Fruit fly (Drosophila melanogaster): Measurements from ENCODE around the gene lz.

The lz gene

dm6 chrX:9350309-9350708, 65.9 kb downstream of the lz start (continued):
- TF ChIP-seq CG2875 (GFP tag; optimal IDR thresholded peaks at IDR 0.05) (no peak), Six4 (GFP tag; optimal IDR thresholded peaks at IDR 0.05) (peak; percentile 11), nerfin-1 (tag; optimal IDR thresholded peaks at IDR 0.05) (no peak), vvl (GFP tag; IDR thresholded peaks at IDR 0.05) (peak; percentile 40; the same call in 1 of the 2 replicates), gsb-n (tag; optimal IDR thresholded peaks at IDR 0.05) (peak; percentile 27), CG3726 (GFP tag; IDR thresholded peaks at IDR 0.05) (no peak), CG6765 (GFP tag; optimal IDR thresholded peaks at IDR 0.05) (no peak), NfI (GFP tag; optimal IDR thresholded peaks at IDR 0.05) (peak; percentile 6), Meics (GFP tag; optimal IDR thresholded peaks at IDR 0.05) (peak; percentile 64), oc (tag; optimal IDR thresholded peaks at IDR 0.05) (peak; percentile 5), az2 (GFP tag; optimal IDR thresholded peaks at IDR 0.05) (peak; percentile 4), CG10431 (GFP tag; optimal IDR thresholded peaks at IDR 0.05) (no peak), unpg (GFP tag; optimal IDR thresholded peaks at IDR 0.05) (peak; percentile 61), Jarid2 (GFP tag; optimal IDR thresholded peaks at IDR 0.05) (no peak), Rfx (GFP tag; IDR thresholded peaks at IDR 0.05) (peak; percentile 37), bigmax (GFP tag; optimal IDR thresholded peaks at IDR 0.05) (no peak), CG15514 (GFP tag; optimal IDR thresholded peaks at IDR 0.05) (peak; percentile 1), CG17359 (tag; optimal IDR thresholded peaks at IDR 0.05) (peak; percentile 53), CG9932 (GFP tag; IDR thresholded peaks at IDR 0.05) (peak; percentile 35; the same call in 1 of the 2 replicates), CG17361 (GFP tag; IDR thresholded peaks at IDR 0.05) (peak; percentile 32; the same call in 1 of the 3 replicates), Ada2b (GFP tag; IDR thresholded peaks at IDR 0.05) (peak; percentile 49; the same call in 1 of the 2 replicates), ERR (GFP tag; optimal IDR thresholded peaks at IDR 0.05) (no peak), phol (tag; optimal IDR thresholded peaks at IDR 0.05) (peak; percentile 44), trem (tag; optimal IDR thresholded peaks at IDR 0.05) (peak; percentile 17), CG10267 (tag; optimal IDR thresholded peaks at IDR 0.05) (peak; percentile 56), unc-4 (GFP tag; IDR thresholded peaks at IDR 0.05; ENCODE audit: partially characterized antibody) (no peak), usp (GFP tag; optimal IDR thresholded peaks at IDR 0.05) (no peak), lola (GFP tag; optimal IDR thresholded peaks at IDR 0.05) (peak in 1 of 3 experiments; percentile 17), CG8281 (tag; optimal IDR thresholded peaks at IDR 0.05) (no peak), Xbp1 (GFP tag; optimal IDR thresholded peaks at IDR 0.05) (peak; percentile 17), CG13424 (tag; optimal IDR thresholded peaks at IDR 0.05) (peak; percentile 67), ci (GFP tag; IDR thresholded peaks at IDR 0.05) (peak; percentile 34; the same call in 1 of the 3 replicates), E2f2 (GFP tag; IDR thresholded peaks at IDR 0.05) (peak; percentile 20; the same call in 1 of the 2 replicates), CG11695 (GFP tag; IDR thresholded peaks at IDR 0.05) (peak; percentile 43; the same call in 1 of the 3 replicates), zen (tag; optimal IDR thresholded peaks at IDR 0.05) (peak; percentile 13), bcd (GFP tag; optimal IDR thresholded peaks at IDR 0.05) (peak; percentile 16), CG1832 (GFP tag; optimal IDR thresholded peaks at IDR 0.05) (no peak), CG6254 (GFP tag; optimal IDR thresholded peaks at IDR 0.05) (peak; percentile 30), CG10979 (tag; optimal IDR thresholded peaks at IDR 0.05) (peak; percentile 57), slbo (GFP tag; IDR thresholded peaks at IDR 0.05) (peak; percentile 57), Sox100B (GFP tag; optimal IDR thresholded peaks at IDR 0.05) (peak; percentile 31), CG42726 (GFP tag; IDR thresholded peaks at IDR 0.05; ENCODE audit: partially characterized antibody) (no peak), row (GFP tag; IDR thresholded peaks at IDR 0.05) (peak; percentile 68), dmrt99B (tag; optimal IDR thresholded peaks at IDR 0.05) (peak; percentile 68), CG10959 (GFP tag; IDR thresholded peaks at IDR 0.05) (no peak), insv (GFP tag; optimal IDR thresholded peaks at IDR 0.05) (no peak), ro (GFP tag; IDR thresholded peaks at IDR 0.05) (no peak), Ets65A (GFP tag) (peak; percentile 35), sug (tag; optimal IDR thresholded peaks at IDR 0.05) (peak; percentile 0), CG17829 (tag; optimal IDR thresholded peaks at IDR 0.05) (peak; percentile 48)

Data from whole organism, embryonic.